Fruit fly (Drosophila melanogaster) whole organism, adult: ENCODE results near the gene Karybeta3.

Experiments used
- CG11617 ChIP-seq: fragments of 200-800 bp; sonication (Bioruptor generic); optimal IDR thresholded peaks from 2 replicates; lab custom pipeline; 2017; ENCODE audit warnings: mild to moderate bottlenecking, missing biosample characterization, missing genetic modification reagents, missing genetic modification characterization
- CG12768 ChIP-seq: fragments of 200-800 bp; sonication (Bioruptor generic); optimal IDR thresholded peaks from 2 replicates; lab custom pipeline; 2017; ENCODE audit warnings: missing biosample characterization, missing genetic modification characterization, mild to moderate bottlenecking, moderate library complexity, missing genetic modification reagents
- CG14711 ChIP-seq: fragments of 200-800 bp; sonication (Bioruptor generic); optimal IDR thresholded peaks from 2 replicates; lab custom pipeline; 2018; ENCODE audit warnings: missing biosample characterization, mild to moderate bottlenecking, missing genetic modification characterization, moderate library complexity
- CG1620 ChIP-seq: fragments of 200-800 bp; sonication (Bioruptor generic); optimal IDR thresholded peaks from 2 replicates; lab custom pipeline; 2016; ENCODE audit warnings: missing biosample characterization, missing genetic modification characterization
- CG33017 ChIP-seq: fragments of 200-800 bp; sonication (Bioruptor generic); optimal IDR thresholded peaks from 2 replicates; lab custom pipeline; 2018; ENCODE audit warnings: missing biosample characterization, mild to moderate bottlenecking, missing genetic modification characterization, moderate library complexity
- CG5204 ChIP-seq: fragments of 200-800 bp; sonication (Bioruptor generic); optimal IDR thresholded peaks from 2 replicates; lab custom pipeline; 2016; ENCODE audit warnings: missing biosample characterization, missing genetic modification characterization
- CG7045 ChIP-seq: fragments of 200-800 bp; sonication (Bioruptor generic); optimal IDR thresholded peaks from 2 replicates; lab custom pipeline; 2017; ENCODE audit warnings: missing biosample characterization, mild to moderate bottlenecking, missing genetic modification characterization
- CG7101 ChIP-seq: fragments of 200-800 bp; sonication (Bioruptor generic); optimal IDR thresholded peaks from 2 replicates; lab custom pipeline; 2018; ENCODE audit warnings: missing biosample characterization, mild to moderate bottlenecking, missing genetic modification characterization, moderate library complexity
- Clk ChIP-seq: fragments of 200-800 bp; sonication (Bioruptor generic); optimal IDR thresholded peaks from 2 replicates; lab custom pipeline; 2017; ENCODE audit warnings: missing biosample characterization, missing genetic modification characterization
- Crg-1 ChIP-seq: fragments of 200-800 bp; sonication (Bioruptor generic); optimal IDR thresholded peaks from 2 replicates; lab custom pipeline; 2016; ENCODE audit warnings: missing biosample characterization, missing genetic modification characterization
- Hr96 ChIP-seq: fragments of 200-800 bp; sonication (Bioruptor generic); optimal IDR thresholded peaks from 2 replicates; lab custom pipeline; 2016; ENCODE audit warnings: missing biosample characterization, missing genetic modification characterization
- Mnt ChIP-seq: fragments of 200-800 bp; sonication (Bioruptor generic); optimal IDR thresholded peaks from 2 replicates; lab custom pipeline; 2016; ENCODE audit warnings: missing biosample characterization, mild to moderate bottlenecking, missing genetic modification characterization
- bab1 ChIP-seq: fragments of 200-800 bp; sonication (Bioruptor generic); optimal IDR thresholded peaks from 3 replicates; lab custom pipeline; 2019; ENCODE audit warnings: missing biosample characterization, mild to moderate bottlenecking, missing genetic modification characterization, moderate library complexity
- cic ChIP-seq: fragments of 200-800 bp; sonication (Bioruptor generic); optimal IDR thresholded peaks from 2 replicates; lab custom pipeline; 2017; ENCODE audit warnings: missing biosample characterization, mild to moderate bottlenecking, missing genetic modification characterization, moderate library complexity
- cnc ChIP-seq, 2 experiments: fragments of >200 bp; optimal IDR thresholded peaks; 2 replicates each; lab custom pipeline; 2017
- kay ChIP-seq: fragments of 200-800 bp; sonication (Bioruptor generic); peaks from one replicate; lab custom pipeline; 2016; ENCODE audit warnings: missing biosample characterization, missing genetic modification characterization, borderline replicate concordance
- ovo ChIP-seq: fragments of 200-800 bp; sonication (Bioruptor generic); optimal IDR thresholded peaks from 2 replicates; lab custom pipeline; 2016; ENCODE audit warnings: missing biosample characterization, missing genetic modification characterization
- pad ChIP-seq: fragments of 200-800 bp; sonication (Bioruptor generic); optimal IDR thresholded peaks from 3 replicates; lab custom pipeline; 2017; ENCODE audit warnings: missing biosample characterization, missing genetic modification characterization, mild to moderate bottlenecking, moderate library complexity, missing genetic modification reagents
- tj ChIP-seq: fragments of 200-800 bp; sonication (Bioruptor generic); optimal IDR thresholded peaks from 3 replicates; lab custom pipeline; 2017; ENCODE audit warnings: missing biosample characterization, mild to moderate bottlenecking, missing genetic modification characterization, moderate library complexity
- toe ChIP-seq: fragments of 200-800 bp; sonication (Bioruptor generic); optimal IDR thresholded peaks from 2 replicates; lab custom pipeline; 2016; ENCODE audit warnings: missing biosample characterization, missing genetic modification characterization

The Karybeta3 gene

dm6 chr3R:4649126-4649811, at the start of gene Karybeta3:
TSS of gene Karybeta3 (plus strand) at chr3R:4649176.
- peak; percentile 87 for TF ChIP-seq CG12768 (GFP tag; lab: Kevin White, UChicago)
- peak; percentile 86 for TF ChIP-seq Mnt (GFP tag; lab: Kevin White, UChicago)
- TF ChIP-seq CG11617: peak; percentile 91
- TF ChIP-seq CG1620 (GFP tag; lab: Kevin White, UChicago): peak; percentile 81
- peak; percentile 79 for TF ChIP-seq CG7101 (tag; lab: Kevin White, UChicago)
- peak; percentile 24 for TF ChIP-seq pad
- peak; percentile 78 for TF ChIP-seq CG5204 (GFP tag; lab: Kevin White, UChicago)
- peak; percentile 83 for TF ChIP-seq Crg-1 (GFP tag; lab: Kevin White, UChicago)
- TF ChIP-seq ovo (GFP tag; lab: Kevin White, UChicago): peak; percentile 76
- peak; percentile 86 for TF ChIP-seq Hr96 (GFP tag; lab: Kevin White, UChicago)
- TF ChIP-seq toe (GFP tag; lab: Kevin White, UChicago): peak; percentile 83
- TF ChIP-seq cnc (optimal IDR thresholded peaks at IDR 0.05; lab: Kevin White, UChicago): no peak
- TF ChIP-seq cic (GFP tag; lab: Kevin White, UChicago): peak; percentile 35
- peak; percentile 57 for TF ChIP-seq tj (GFP tag; lab: Kevin White, UChicago)
- TF ChIP-seq Clk (GFP tag; lab: Kevin White, UChicago): no peak
- TF ChIP-seq CG33017 (tag; lab: Kevin White, UChicago): peak; percentile 80
- peak; percentile 99 for TF ChIP-seq CG14711 (tag; lab: Kevin White, UChicago)
- peak; percentile 68 for TF ChIP-seq CG7045 (GFP tag; lab: Kevin White, UChicago)
- no peak for TF ChIP-seq kay (GFP tag; lab: Kevin White, UChicago)
- peak; percentile 75 for TF ChIP-seq bab1 (GFP tag; lab: Kevin White, UChicago)

dm6 chr3R:4599624-4600023, 49.4 kb upstream of the Karybeta3 start:
- TF ChIP-seq bab1 (GFP tag; lab: Kevin White, UChicago): no peak
- TF ChIP-seq CG7101 (tag; lab: Kevin White, UChicago): no peak
- no peak for TF ChIP-seq CG11617
- TF ChIP-seq Crg-1 (GFP tag; lab: Kevin White, UChicago): no peak
- no peak for TF ChIP-seq kay (GFP tag; lab: Kevin White, UChicago)
- TF ChIP-seq pad: no peak
- no peak for TF ChIP-seq CG12768 (GFP tag; lab: Kevin White, UChicago)
- no peak for TF ChIP-seq tj (GFP tag; lab: Kevin White, UChicago)
- no peak for TF ChIP-seq cnc (optimal IDR thresholded peaks at IDR 0.05; lab: Kevin White, UChicago)
- TF ChIP-seq Mnt (GFP tag; lab: Kevin White, UChicago): no peak

- TF ChIP-seq cnc (optimal IDR thresholded peaks at IDR 0.05; lab: Kevin White, UChicago) (no peak), tj (GFP tag; lab: Kevin White, UChicago) (no peak), Mnt (GFP tag; lab: Kevin White, UChicago) (no peak), CG1620 (GFP tag; lab: Kevin White, UChicago) (no peak), CG5204 (GFP tag; lab: Kevin White, UChicago) (no peak), Clk (GFP tag; lab: Kevin White, UChicago) (no peak), pad (no peak), CG14711 (tag; lab: Kevin White, UChicago) (no peak), kay (GFP tag; lab: Kevin White, UChicago) (no peak), CG12768 (GFP tag; lab: Kevin White, UChicago) (no peak), CG7045 (GFP tag; lab: Kevin White, UChicago) (no peak), bab1 (GFP tag; lab: Kevin White, UChicago) (no peak), CG7101 (tag; lab: Kevin White, UChicago) (no peak), cic (GFP tag; lab: Kevin White, UChicago) (no peak)
These were observed 47.0 kb upstream of the Karybeta3 start for dm6 chr3R:4601887-4602531.

- TF ChIP-seq toe (GFP tag; lab: Kevin White, UChicago) (no peak), pad (no peak)
These were observed 36.4 kb upstream of the Karybeta3 start, which contains the start of gene 5-HT2A for dm6 chr3R:4612570-4612969. TSS of gene 5-HT2A (plus strand) at chr3R:4612870.

dm6 chr3R:4616130-4616529, 32.8 kb upstream of the Karybeta3 start:
- no peak for TF ChIP-seq CG33017 (tag; lab: Kevin White, UChicago)
- no peak for TF ChIP-seq Clk (GFP tag; lab: Kevin White, UChicago)
- no peak for TF ChIP-seq ovo (GFP tag; lab: Kevin White, UChicago)
- TF ChIP-seq kay (GFP tag; lab: Kevin White, UChicago): no peak
- no peak for TF ChIP-seq CG1620 (GFP tag; lab: Kevin White, UChicago)
- TF ChIP-seq CG7045 (GFP tag; lab: Kevin White, UChicago): no peak

- no peak for TF ChIP-seq CG7045 (GFP tag; lab: Kevin White, UChicago)
- TF ChIP-seq CG11617: no peak
- no peak for TF ChIP-seq CG5204 (GFP tag; lab: Kevin White, UChicago)
- TF ChIP-seq bab1 (GFP tag; lab: Kevin White, UChicago): no peak
- TF ChIP-seq CG7101 (tag; lab: Kevin White, UChicago): no peak
These were observed 16.3 kb upstream of the Karybeta3 start for dm6 chr3R:4632639-4633038.
